Worm (Caenorhabditis elegans) whole organism, L1 larva: ENCODE results near the gene W10G11.19.
A peak's percentile ranks its signal among the peaks of the same experiment; 100 is the strongest.

Experiments used
- C34B4.2 ChIP-seq: sonication (generic microtip); optimal IDR thresholded peaks from 2 replicates; lab custom pipeline; 2017; ENCODE audit warnings: mild to moderate bottlenecking, missing genetic modification characterization, missing compliant biosample characterization
- F16B12.6 ChIP-seq: fragments of 150-350 bp; optimal IDR thresholded peaks from 2 replicates; lab custom pipeline; 2014; ENCODE audit warnings: missing biosample characterization, missing genetic modification characterization
- Y116A8C.19 ChIP-seq: sonication (generic microtip); optimal IDR thresholded peaks from 2 replicates; lab custom pipeline; 2016; ENCODE audit warnings: missing compliant biosample characterization, missing genetic modification characterization, borderline replicate concordance
- aha-1 ChIP-seq: fragments of 150-350 bp; optimal IDR thresholded peaks from 2 replicates; lab custom pipeline; 2014; ENCODE audit warnings: missing biosample characterization, missing genetic modification characterization
- alr-1 ChIP-seq: fragments of 200-800 bp; sonication (Bioruptor generic); optimal IDR thresholded peaks from 2 replicates; lab custom pipeline; 2018; ENCODE audit warnings: borderline replicate concordance, mild to moderate bottlenecking, missing genetic modification characterization, missing compliant biosample characterization
- ama-1 ChIP-seq: fragments of 150-350 bp; optimal IDR thresholded peaks from 2 replicates; lab custom pipeline; 2014
- ceh-63 ChIP-seq: fragments of 200-800 bp; sonication (Bioruptor generic); optimal IDR thresholded peaks from 2 replicates; lab custom pipeline; 2018; ENCODE audit warnings: mild to moderate bottlenecking, missing genetic modification characterization, missing compliant biosample characterization
- ceh-82 ChIP-seq, 3 experiments: fragments of 150-350 bp in 1 of 3; sonication (generic microtip) in 2 of 3; optimal IDR thresholded peaks; 2 replicates each; lab custom pipeline; 2014 to 2017; ENCODE audit warnings: missing biosample characterization in 3 of 3, missing genetic modification characterization in 3 of 3
- ces-1 ChIP-seq: fragments of 150-350 bp; optimal IDR thresholded peaks from 2 replicates; lab custom pipeline; 2014; ENCODE audit warnings: missing biosample characterization, missing genetic modification reagents, missing genetic modification characterization
- dpl-1 ChIP-seq, 3 experiments: fragments of 150-350 bp in 2 of 3; sonication (generic microtip) in 1 of 3; optimal IDR thresholded peaks; 2 replicates each; lab custom pipeline; 2014 to 2017; ENCODE audit warnings: missing biosample characterization in 3 of 3, missing genetic modification characterization in 3 of 3, missing genetic modification reagents in 3 of 3
- dsc-1 ChIP-seq: sonication (generic microtip); optimal IDR thresholded peaks from 2 replicates; lab custom pipeline; 2016; ENCODE audit warnings: mild to moderate bottlenecking, missing genetic modification characterization, missing compliant biosample characterization
- efl-1 ChIP-seq, 4 experiments: fragments of 150-350 bp; optimal IDR thresholded peaks in 3 of 4; peaks in 1 of 4; 1 replicate in 1 of 4; 2 replicates in 3 of 4; lab custom pipeline; 2014; ENCODE audit warnings: missing biosample characterization in 2 of 4, missing genetic modification characterization in 2 of 4, missing genetic modification reagents in 2 of 4
- efl-3 ChIP-seq: fragments of 200-800 bp; sonication (Bioruptor generic); optimal IDR thresholded peaks from 2 replicates; lab custom pipeline; 2018; ENCODE audit warnings: mild to moderate bottlenecking, missing genetic modification characterization, missing compliant biosample characterization
- elt-2 ChIP-seq: sonication (generic microtip); optimal IDR thresholded peaks from 2 replicates; lab custom pipeline; 2016; ENCODE audit warnings: missing genetic modification characterization, mild to moderate bottlenecking, inconsistent platforms, missing compliant biosample characterization, missing genetic modification reagents
- ets-5 ChIP-seq: fragments of 200-800 bp; sonication (Bioruptor generic); IDR thresholded peaks from 2 replicates; pipeline ENCODE4 v1.3.6; 2022; ENCODE audit warnings: missing genetic modification characterization, missing compliant biosample characterization
- fkh-10 ChIP-seq: sonication (generic microtip); optimal IDR thresholded peaks from 2 replicates; lab custom pipeline; 2017; ENCODE audit warnings: missing biosample characterization, missing genetic modification reagents, missing genetic modification characterization
- fkh-4 ChIP-seq: sonication (generic microtip); optimal IDR thresholded peaks from 2 replicates; lab custom pipeline; 2016; ENCODE audit warnings: missing compliant biosample characterization, missing genetic modification characterization, borderline replicate concordance
- fkh-8 ChIP-seq: sonication (generic microtip); optimal IDR thresholded peaks from 2 replicates; lab custom pipeline; 2016; ENCODE audit warnings: mild to moderate bottlenecking, missing genetic modification characterization, missing compliant biosample characterization
- hlh-17 ChIP-seq: fragments of 200-800 bp; sonication (Bioruptor generic); optimal IDR thresholded peaks from 2 replicates; lab custom pipeline; 2018; ENCODE audit warnings: missing genetic modification characterization, mild to moderate bottlenecking, missing compliant biosample characterization, moderate library complexity, borderline replicate concordance
- hlh-4 ChIP-seq: sonication (generic microtip); optimal IDR thresholded peaks from 2 replicates; lab custom pipeline; 2016; ENCODE audit warnings: mild to moderate bottlenecking, missing genetic modification characterization, missing compliant biosample characterization
- irx-1 ChIP-seq: sonication (generic microtip); optimal IDR thresholded peaks from 2 replicates; lab custom pipeline; 2016; ENCODE audit warnings: missing genetic modification characterization, missing compliant biosample characterization
- isw-1 ChIP-seq: fragments of 200-800 bp; sonication (Bioruptor generic); IDR thresholded peaks from 2 replicates; pipeline ENCODE4 v1.3.6; 2022; ENCODE audit warnings: missing genetic modification characterization, missing compliant biosample characterization
- lsy-2 ChIP-seq, 2 experiments: fragments of 150-350 bp; optimal IDR thresholded peaks; 2 replicates each; lab custom pipeline; 2014; ENCODE audit warnings: missing biosample characterization in 2 of 2, missing genetic modification characterization in 2 of 2
- mef-2 ChIP-seq: fragments of 150-350 bp; optimal IDR thresholded peaks from 2 replicates; lab custom pipeline; 2014; ENCODE audit warnings: missing biosample characterization, missing genetic modification characterization
- nhr-11 ChIP-seq: fragments of 150-350 bp; optimal IDR thresholded peaks from 2 replicates; lab custom pipeline; 2014; ENCODE audit warnings: missing biosample characterization, missing genetic modification characterization
- nhr-20 ChIP-seq: sonication (generic microtip); optimal IDR thresholded peaks from 2 replicates; lab custom pipeline; 2016; ENCODE audit warnings: mild to moderate bottlenecking, missing genetic modification characterization, missing compliant biosample characterization
- nhr-28 ChIP-seq: fragments of 150-350 bp; optimal IDR thresholded peaks from 2 replicates; lab custom pipeline; 2014; ENCODE audit warnings: missing biosample characterization, missing genetic modification characterization
- nhr-47 ChIP-seq: sonication (generic microtip); optimal IDR thresholded peaks from 2 replicates; lab custom pipeline; 2016; ENCODE audit warnings: mild to moderate bottlenecking, missing genetic modification characterization, moderate library complexity, missing compliant biosample characterization
- nhr-71 ChIP-seq: sonication (generic microtip); optimal IDR thresholded peaks from 2 replicates; lab custom pipeline; 2016; ENCODE audit warnings: mild to moderate bottlenecking, missing genetic modification characterization, moderate library complexity, missing compliant biosample characterization
- nhr-76 ChIP-seq: sonication (generic microtip); optimal IDR thresholded peaks from 2 replicates; lab custom pipeline; 2017; ENCODE audit warnings: missing biosample characterization, missing genetic modification characterization
- nhr-77 ChIP-seq: fragments of 150-350 bp; optimal IDR thresholded peaks from 2 replicates; lab custom pipeline; 2014; ENCODE audit warnings: missing biosample characterization, missing genetic modification characterization
- nhr-84 ChIP-seq: sonication (generic microtip); optimal IDR thresholded peaks from 2 replicates; lab custom pipeline; 2017; ENCODE audit warnings: missing biosample characterization, missing genetic modification characterization
- nhr-85 ChIP-seq: sonication (generic microtip); peaks from one replicate; lab custom pipeline; 2016; ENCODE audit warnings: missing genetic modification characterization, inconsistent platforms, missing compliant biosample characterization
- pag-3 ChIP-seq: sonication (generic microtip); optimal IDR thresholded peaks from 2 replicates; lab custom pipeline; 2017; ENCODE audit warnings: missing genetic modification characterization, mild to moderate bottlenecking, missing compliant biosample characterization, antibody characterized with exemption, borderline replicate concordance; ENCODE audit not compliant: insufficient read depth
- pax-3 ChIP-seq: fragments of 200-800 bp; sonication (Bioruptor generic); optimal IDR thresholded peaks from 2 replicates; lab custom pipeline; 2018; ENCODE audit warnings: mild to moderate bottlenecking, missing genetic modification characterization, moderate library complexity, missing compliant biosample characterization
- rnt-1 ChIP-seq: sonication (generic microtip); optimal IDR thresholded peaks from 2 replicates; lab custom pipeline; 2016; ENCODE audit warnings: mild to moderate bottlenecking, missing genetic modification characterization, moderate library complexity, missing compliant biosample characterization
- snpc-4 ChIP-seq: fragments of 150-350 bp; optimal IDR thresholded peaks from 2 replicates; lab custom pipeline; 2014; ENCODE audit warnings: missing biosample characterization, missing genetic modification characterization
- snu-23 ChIP-seq: sonication (generic microtip); optimal IDR thresholded peaks from 2 replicates; lab custom pipeline; 2016; ENCODE audit warnings: missing genetic modification characterization, missing compliant biosample characterization
- sox-4 ChIP-seq: sonication (generic microtip); optimal IDR thresholded peaks from 2 replicates; lab custom pipeline; 2016; ENCODE audit warnings: missing genetic modification characterization, missing compliant biosample characterization
- sptf-1 ChIP-seq: fragments of 150-350 bp; optimal IDR thresholded peaks from 2 replicates; lab custom pipeline; 2014; ENCODE audit warnings: missing biosample characterization, missing genetic modification characterization
- sup-37 ChIP-seq: fragments of 200-800 bp; sonication (Bioruptor generic); optimal IDR thresholded peaks from 2 replicates; lab custom pipeline; 2018; ENCODE audit warnings: mild to moderate bottlenecking, missing genetic modification characterization, missing compliant biosample characterization
- tbx-2 ChIP-seq: sonication (generic microtip); optimal IDR thresholded peaks from 2 replicates; lab custom pipeline; 2016; ENCODE audit warnings: missing genetic modification characterization, missing compliant biosample characterization
- tlp-1 ChIP-seq: fragments of 150-350 bp; optimal IDR thresholded peaks from 2 replicates; lab custom pipeline; 2014; ENCODE audit warnings: missing biosample characterization, missing genetic modification characterization
- unc-130 ChIP-seq: fragments of 150-350 bp; optimal IDR thresholded peaks from 2 replicates; lab custom pipeline; 2017; ENCODE audit warnings: missing biosample characterization, missing genetic modification characterization, inconsistent platforms
- unc-30 ChIP-seq: sonication (generic microtip); optimal IDR thresholded peaks from 2 replicates; lab custom pipeline; 2017; ENCODE audit warnings: missing biosample characterization, missing genetic modification characterization
- unc-62 ChIP-seq: fragments of 150-350 bp; optimal IDR thresholded peaks from 2 replicates; lab custom pipeline; 2014; ENCODE audit warnings: missing biosample characterization, missing genetic modification reagents, missing genetic modification characterization
- vab-15 ChIP-seq: sonication (generic microtip); optimal IDR thresholded peaks from 2 replicates; lab custom pipeline; 2017; ENCODE audit warnings: missing genotype, mild to moderate bottlenecking, missing genetic modification characterization, missing compliant biosample characterization

W10G11.19 gene

ce11 chrII:3520988-3521850, 29.2 kb upstream of the W10G11.19 start, which contains the start of gene W09G10.9 (continued):
- TF ChIP-seq unc-30 (tag; lab: Kevin White, UChicago) (no peak), nhr-84 (tag; lab: Kevin White, UChicago) (no peak), nhr-77 (tag; lab: Kevin White, UChicago) (peak; percentile 52), sup-37 (no peak), unc-130 (tag; lab: Kevin White, UChicago) (peak; percentile 10), sox-4 (tag; lab: Kevin White, UChicago) (no peak), tlp-1 (tag; lab: Kevin White, UChicago) (no peak), sptf-1 (tag; lab: Kevin White, UChicago) (no peak), ama-1 (lab: Kevin White, UChicago) (no peak), nhr-20 (peak; percentile 78), dpl-1 (GFP tag; optimal IDR thresholded peaks at IDR 0.05; lab: Kevin White, UChicago) (peak; percentile 8 to 47 (median 43)), hlh-17 (GFP tag; lab: Kevin White, UChicago) (no peak), ets-5 (GFP tag; lab: Robert Waterston, UW) (no peak), irx-1 (peak; percentile 40), snpc-4 (tag; lab: Kevin White, UChicago) (peak; percentile 27), efl-3 (GFP tag; lab: Kevin White, UChicago) (no peak), F16B12.6 (tag; lab: Kevin White, UChicago) (peak; percentile 48), fkh-10 (GFP tag; lab: Kevin White, UChicago) (peak; percentile 14), tbx-2 (tag; lab: Kevin White, UChicago) (peak; percentile 66), unc-62 (no peak), nhr-11 (tag; lab: Kevin White, UChicago) (no peak), pag-3 (tag; lab: Kevin White, UChicago) (no peak), dsc-1 (tag; lab: Kevin White, UChicago) (peak; percentile 77), elt-2 (peak; percentile 23), vab-15 (tag; lab: Kevin White, UChicago) (no peak), ceh-63 (no peak), alr-1 (no peak), ceh-82 (tag; optimal IDR thresholded peaks at IDR 0.05; lab: Kevin White, UChicago) (peak; percentile 46 to 63 (median 62)), pax-3 (tag; lab: Kevin White, UChicago) (no peak), isw-1 (GFP tag; lab: Robert Waterston, UW) (peak; percentile 76), Y116A8C.19 (no peak), nhr-85 (tag; lab: Kevin White, UChicago) (peak; percentile 63), nhr-47 (tag; lab: Kevin White, UChicago) (peak; percentile 84), lsy-2 (tag; optimal IDR thresholded peaks at IDR 0.05; lab: Kevin White, UChicago) (peak; percentile 72 to 77), ces-1 (GFP tag; lab: Kevin White, UChicago) (no peak), nhr-28 (no peak), hlh-4 (tag; lab: Kevin White, UChicago) (no peak), fkh-8 (peak; percentile 78), C34B4.2 (tag; lab: Kevin White, UChicago) (no peak), aha-1 (tag; lab: Kevin White, UChicago) (no peak), nhr-71 (tag; lab: Kevin White, UChicago) (peak; percentile 80), mef-2 (no peak), efl-1 (optimal IDR thresholded peaks at IDR 0.05; lab: Kevin White, UChicago) (peak; percentile 38 to 53), efl-1 (GFP tag; optimal IDR thresholded peaks at IDR 0.05 in 1 of 2; lab: Kevin White, UChicago) (peak; percentile 29 to 93), snu-23 (GFP tag; lab: Kevin White, UChicago) (peak; percentile 83), nhr-76 (tag; lab: Kevin White, UChicago) (no peak), rnt-1 (tag; lab: Kevin White, UChicago) (peak; percentile 79), fkh-4 (tag; lab: Kevin White, UChicago) (no peak)
